Fruit fly (Drosophila melanogaster): ENCODE data around the gene CG15262.

CG15262 gene

DNA sequence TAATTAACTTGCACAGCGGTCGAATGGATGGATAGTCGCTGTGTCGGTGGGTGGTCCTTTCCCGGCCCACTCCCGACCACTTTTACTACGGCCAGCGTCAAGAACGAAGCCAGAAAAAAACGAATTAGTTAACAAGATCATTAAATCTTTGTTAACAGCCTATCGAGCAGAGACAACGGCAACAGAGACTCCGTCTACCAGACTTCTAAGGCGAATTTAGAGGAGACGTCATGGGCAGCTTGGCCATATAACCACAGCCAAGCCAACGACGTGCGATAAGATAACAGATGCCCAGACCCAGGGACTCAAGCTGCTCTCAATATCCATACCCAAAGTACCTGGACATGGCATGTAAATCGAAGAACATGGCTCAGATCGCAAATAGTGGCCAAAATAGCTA is 33.0 kb downstream of the CG15262 start:
- no peak for TF ChIP-seq CG17801 (GFP tag; optimal IDR thresholded peaks at IDR 0.05; ENCODE audit: partially characterized antibody)

- no peak for TF ChIP-seq CG17801 (GFP tag; optimal IDR thresholded peaks at IDR 0.05; ENCODE audit: partially characterized antibody)
These were observed 33.7 kb downstream of the CG15262 start for dm6 chr2L:15331353-15331752.

DNA sequence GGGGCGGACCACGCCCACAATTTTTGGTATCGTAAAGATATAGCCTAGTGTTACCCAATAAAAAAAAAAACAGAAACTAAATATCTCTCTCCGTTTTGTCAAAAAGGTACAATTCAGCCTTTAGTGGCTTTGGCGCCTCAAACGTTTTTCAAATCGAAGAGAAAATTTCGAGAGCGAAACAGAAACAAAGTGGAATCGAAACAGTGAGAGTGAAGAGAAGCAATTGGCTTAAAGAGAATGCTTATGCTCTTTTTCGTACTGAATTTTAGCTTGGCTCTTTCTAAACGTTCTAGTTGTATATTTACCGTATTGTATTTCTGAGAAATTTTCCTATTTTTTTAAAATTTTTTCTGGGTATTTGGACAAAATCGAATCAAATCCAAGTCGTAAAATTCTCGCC is 35.0 kb downstream of the CG15262 start:
- no peak for TF ChIP-seq CG17801 (GFP tag; optimal IDR thresholded peaks at IDR 0.05; ENCODE audit: partially characterized antibody)

DNA sequence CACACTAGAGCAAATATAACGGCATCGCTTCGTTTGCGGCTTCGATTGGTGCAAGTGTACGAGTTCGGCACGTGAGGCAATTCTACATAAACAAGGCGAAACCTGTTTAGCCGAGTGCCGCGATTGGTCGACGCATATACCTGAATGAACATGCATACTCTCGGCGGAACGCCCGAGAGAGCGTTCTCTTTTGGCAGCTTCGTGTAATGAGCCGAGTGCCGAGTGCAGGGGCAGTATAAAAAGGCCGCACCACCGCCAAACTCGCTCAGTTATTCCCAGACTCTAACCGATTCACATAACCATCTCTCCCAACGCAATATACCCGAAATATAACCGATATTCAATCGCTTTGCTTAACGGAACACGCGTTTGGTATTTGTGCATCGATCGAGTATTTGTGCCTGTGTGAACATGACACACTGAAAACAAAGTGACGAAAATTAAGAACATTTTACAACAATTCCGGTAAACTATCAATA is 36.0 kb downstream of the CG15262 start, which contains the start of gene esg:
Gene esg, plus strand, starts transcription at position 265 of the 479 bp plus-strand sequence.
- TF ChIP-seq CG17801 (GFP tag; optimal IDR thresholded peaks at IDR 0.05; ENCODE audit: partially characterized antibody), result no peak

DNA sequence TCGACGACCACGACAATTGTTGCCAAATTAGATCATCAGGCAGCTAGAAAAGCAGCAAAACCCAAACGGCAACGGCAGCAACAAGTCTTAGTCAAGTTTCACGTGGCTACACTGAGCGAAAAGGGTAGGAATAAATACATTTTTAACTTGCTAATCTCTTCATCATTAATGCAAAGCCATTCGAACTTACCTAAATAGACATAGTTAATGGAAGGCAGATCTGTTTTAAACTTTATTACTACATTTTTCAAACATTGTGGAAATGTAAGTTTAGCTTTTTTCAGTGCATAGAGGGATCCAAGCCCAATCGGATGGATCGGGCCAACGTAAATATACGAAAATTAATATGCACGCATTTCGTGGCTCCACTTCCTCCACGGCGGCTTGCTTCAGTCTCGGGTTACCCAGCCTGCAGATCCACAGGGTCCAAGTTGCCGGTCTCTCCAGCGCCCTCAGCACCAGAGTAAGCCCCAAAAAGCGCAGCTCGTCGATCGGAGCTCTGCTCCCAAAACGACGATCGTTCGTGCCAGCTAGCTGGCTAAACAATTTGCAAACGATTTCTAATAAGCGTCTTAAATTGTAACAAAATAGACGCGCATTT is 39.7 kb downstream of the CG15262 start:
- TF ChIP-seq CG17801 (GFP tag; optimal IDR thresholded peaks at IDR 0.05; ENCODE audit: partially characterized antibody), result no peak

DNA sequence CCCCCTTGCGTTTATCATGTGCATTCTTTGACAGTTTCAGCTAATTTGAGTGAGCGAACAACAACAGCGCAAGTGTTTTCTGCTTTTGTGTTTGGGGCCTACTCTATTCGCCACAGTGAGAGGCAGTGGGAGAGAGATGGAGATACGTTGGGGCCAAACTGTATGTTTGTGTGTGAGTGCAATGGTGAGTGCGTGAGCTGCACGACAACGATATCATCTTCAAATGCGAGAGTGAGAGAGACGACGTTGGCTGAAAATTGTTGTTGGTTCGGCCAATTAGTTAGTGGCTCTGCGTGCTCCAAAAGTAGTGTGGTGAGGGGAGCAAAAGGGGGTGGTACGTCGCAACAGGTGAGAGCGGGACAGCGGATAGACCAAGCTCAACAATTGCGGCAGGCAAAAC is 42.0 kb downstream of the CG15262 start:
- TF ChIP-seq CG17801 (GFP tag; optimal IDR thresholded peaks at IDR 0.05; ENCODE audit: partially characterized antibody), result no peak

dm6 chr2L:15343367-15343893 is 45.8 kb downstream of the CG15262 start:
- no peak for TF ChIP-seq CG17801 (GFP tag; optimal IDR thresholded peaks at IDR 0.05; ENCODE audit: partially characterized antibody)

DNA sequence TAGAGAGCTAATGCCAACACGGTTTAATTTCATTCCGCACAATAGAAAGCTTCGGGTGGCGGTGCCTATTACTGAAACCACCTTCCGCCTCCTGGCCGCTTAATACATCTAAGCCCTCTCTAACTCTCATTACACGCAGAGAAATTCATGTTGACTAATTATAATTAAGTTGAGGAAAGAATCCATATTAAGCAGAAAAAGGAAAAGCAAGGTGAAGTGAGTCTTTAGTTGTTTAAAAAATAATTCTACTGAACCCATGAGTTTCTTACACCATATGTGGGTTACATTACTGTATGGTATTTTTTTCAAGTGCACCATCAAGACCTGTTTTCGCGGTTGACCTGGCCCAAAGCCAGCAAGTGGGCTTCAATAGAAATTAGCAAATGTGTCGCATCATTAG is 47.7 kb downstream of the CG15262 start:
- no peak for TF ChIP-seq CG17801 (GFP tag; optimal IDR thresholded peaks at IDR 0.05; ENCODE audit: partially characterized antibody)

Data from ovary, adult (tissue).